Fruit fly (Drosophila melanogaster) whole organism, larva: ENCODE data around the gene CG42245.

ENCODE experiments used
- noc ChIP-seq: fragments of 200-800 bp; sonication (Bioruptor generic); optimal IDR thresholded peaks from 3 replicates; lab custom pipeline; 2019; ENCODE audit warnings: missing biosample characterization, mild to moderate bottlenecking, missing genetic modification characterization, moderate library complexity

Gene CG42245

dm6 chr3L:2631406-2631805 is at the start of gene CG42245, which contains the start of gene MEP-1:
CG42245 (plus strand) TSS chr3L:2631715.
MEP-1 (plus strand) TSS chr3L:2631715.
- no peak for TF ChIP-seq noc (tag; lab: Kevin White, UChicago)

- TF ChIP-seq noc (tag; lab: Kevin White, UChicago) = peak; percentile 15
These were observed 49.7 kb upstream of the CG42245 start for dm6 chr3L:2581857-2582256.

dm6 chr3L:2582290-2582689 is 49.2 kb upstream of the CG42245 start:
- TF ChIP-seq noc (tag; lab: Kevin White, UChicago) = no peak

- TF ChIP-seq noc (tag; lab: Kevin White, UChicago) = no peak
These were observed 48.6 kb upstream of the CG42245 start for dm6 chr3L:2582753-2583536.

- no peak for TF ChIP-seq noc (tag; lab: Kevin White, UChicago)
These were observed 48.0 kb upstream of the CG42245 start for dm6 chr3L:2583537-2583870.

dm6 chr3L:2584119-2584805 is 47.3 kb upstream of the CG42245 start:
- peak; percentile 76 for TF ChIP-seq noc (tag; lab: Kevin White, UChicago)

dm6 chr3L:2584827-2585226 is 46.7 kb upstream of the CG42245 start:
- no peak for TF ChIP-seq noc (tag; lab: Kevin White, UChicago)

- TF ChIP-seq noc (tag; lab: Kevin White, UChicago) = peak; percentile 69
These were observed 45.4 kb upstream of the CG42245 start, which contains the start of gene msn for dm6 chr3L:2585794-2586741. msn (minus strand) TSS chr3L:2586540.

- TF ChIP-seq noc (tag; lab: Kevin White, UChicago) = peak; percentile 51
These were observed 44.5 kb upstream of the CG42245 start, which contains the start of gene RpL8 for dm6 chr3L:2586804-2587561. RpL8 (plus strand) TSS chr3L:2587456.

dm6 chr3L:2587562-2587918 is 44.0 kb upstream of the CG42245 start:
- TF ChIP-seq noc (tag; lab: Kevin White, UChicago) = no peak

- TF ChIP-seq noc (tag; lab: Kevin White, UChicago) = no peak
These were observed 43.2 kb upstream of the CG42245 start for dm6 chr3L:2588306-2588705.

dm6 chr3L:2589167-2589910 is 42.2 kb upstream of the CG42245 start, which contains the start of gene dos:
dos (plus strand) TSS chr3L:2589414.
- peak; percentile 29 for TF ChIP-seq noc (tag; lab: Kevin White, UChicago)

- peak; percentile 91 for TF ChIP-seq noc (tag; lab: Kevin White, UChicago)
These were observed 41.4 kb upstream of the CG42245 start for dm6 chr3L:2589911-2590763.
